Worm (Caenorhabditis elegans) whole organism, late embryonic: ENCODE results near the gene fcho-1.

Experiments used
- ceh-30 ChIP-seq: fragments of 150-350 bp; optimal IDR thresholded peaks from 2 replicates; lab custom pipeline; 2014; ENCODE audit warnings: missing biosample characterization, missing genetic modification characterization
- ceh-9 ChIP-seq: sonication (generic microtip); optimal IDR thresholded peaks from 2 replicates; lab custom pipeline; 2016; ENCODE audit warnings: mild to moderate bottlenecking, missing genetic modification characterization, inconsistent platforms, missing compliant biosample characterization
- elt-2 ChIP-seq: sonication (generic microtip); optimal IDR thresholded peaks from 2 replicates; lab custom pipeline; 2016; ENCODE audit warnings: missing genetic modification reagents, missing genetic modification characterization, missing compliant biosample characterization
- hlh-30 ChIP-seq: sonication (generic microtip); optimal IDR thresholded peaks from 2 replicates; lab custom pipeline; 2017; ENCODE audit warnings: antibody characterized with exemption, missing genetic modification characterization, missing compliant biosample characterization; ENCODE audit not compliant: insufficient read depth
- npax-4 ChIP-seq: sonication (generic microtip); optimal IDR thresholded peaks from 2 replicates; lab custom pipeline; 2016; ENCODE audit warnings: missing genetic modification characterization, missing compliant biosample characterization
- pag-3 ChIP-seq: sonication (generic microtip); optimal IDR thresholded peaks from 2 replicates; lab custom pipeline; 2016; ENCODE audit warnings: missing compliant biosample characterization, missing genetic modification characterization, borderline replicate concordance
- pax-1 ChIP-seq: fragments of 150-350 bp; optimal IDR thresholded peaks from 2 replicates; lab custom pipeline; 2014; ENCODE audit warnings: missing biosample characterization, missing genetic modification characterization
- pha-2 ChIP-seq: sonication (generic microtip); optimal IDR thresholded peaks from 2 replicates; lab custom pipeline; 2017; ENCODE audit warnings: mild to moderate bottlenecking, missing genetic modification characterization, missing compliant biosample characterization
- ttx-3 ChIP-seq: sonication (generic microtip); optimal IDR thresholded peaks from 2 replicates; lab custom pipeline; 2016; ENCODE audit warnings: missing genetic modification reagents, missing genetic modification characterization, missing compliant biosample characterization
- unc-55 ChIP-seq: sonication (generic microtip); optimal IDR thresholded peaks from 2 replicates; lab custom pipeline; 2017; ENCODE audit warnings: missing biosample characterization, missing genetic modification reagents, missing genetic modification characterization

The fcho-1 gene

ce11 chrII:1369322-1369721 is 59.0 kb downstream of the fcho-1 start:
- no peak for TF ChIP-seq pha-2
- TF ChIP-seq pax-1, result no peak
- TF ChIP-seq elt-2 (tag; lab: Kevin White, UChicago), result no peak
- TF ChIP-seq ttx-3 (tag; lab: Kevin White, UChicago), result no peak
- no peak for TF ChIP-seq npax-4
- TF ChIP-seq ceh-9 (tag; lab: Kevin White, UChicago), result no peak
- TF ChIP-seq ceh-30 (tag; lab: Kevin White, UChicago), result no peak
- no peak for TF ChIP-seq hlh-30 (tag; lab: Kevin White, UChicago)
- no peak for TF ChIP-seq unc-55 (GFP tag; lab: Kevin White, UChicago)
- TF ChIP-seq pag-3, result no peak
- TF ChIP-seq, all 69 proteins: peak for 0
